Worm (Caenorhabditis elegans) whole organism, mixed stage, embryonic: Measurements from ENCODE around the gene srbc-39.

Experiments
- blmp-1 ChIP-seq: fragments of 150-350 bp; optimal IDR thresholded peaks from 2 replicates; lab custom pipeline; 2014; ENCODE audit warnings: missing biosample characterization, missing genetic modification characterization
- ceh-39 ChIP-seq: fragments of 150-350 bp; optimal IDR thresholded peaks from 2 replicates; lab custom pipeline; 2014; ENCODE audit warnings: missing biosample characterization, missing genetic modification characterization
- ceh-43 ChIP-seq: fragments of 200-800 bp; sonication (Bioruptor generic); optimal IDR thresholded peaks from 2 replicates; lab custom pipeline; 2018; ENCODE audit warnings: mild to moderate bottlenecking, missing genetic modification characterization, moderate library complexity, missing compliant biosample characterization
- ceh-83 ChIP-seq: fragments of 200-800 bp; sonication (Bioruptor generic); optimal IDR thresholded peaks from 2 replicates; lab custom pipeline; 2018; ENCODE audit warnings: mild to moderate bottlenecking, missing genetic modification characterization, missing compliant biosample characterization
- cnd-1 ChIP-seq: fragments of 200-800 bp; sonication (Bioruptor generic); optimal IDR thresholded peaks from 2 replicates; lab custom pipeline; 2018; ENCODE audit warnings: mild to moderate bottlenecking, missing genetic modification characterization, missing compliant biosample characterization
- drap-1 ChIP-seq: fragments of 200-800 bp; sonication (Bioruptor generic); optimal IDR thresholded peaks from 3 replicates; lab custom pipeline; 2018; ENCODE audit warnings: mild to moderate bottlenecking, missing genetic modification characterization, missing compliant biosample characterization
- elt-1 ChIP-seq: sonication (generic microtip); optimal IDR thresholded peaks from 2 replicates; lab custom pipeline; 2017; ENCODE audit warnings: missing genetic modification characterization, mild to moderate bottlenecking, missing compliant biosample characterization, antibody characterized with exemption, moderate library complexity, borderline replicate concordance; ENCODE audit not compliant: insufficient read depth
- elt-3 ChIP-seq: fragments of 150-350 bp; optimal IDR thresholded peaks from 2 replicates; lab custom pipeline; 2014; ENCODE audit warnings: missing biosample characterization, missing genetic modification characterization
- flh-1 ChIP-seq: fragments of 200-800 bp; sonication (Bioruptor generic); optimal IDR thresholded peaks from 2 replicates; lab custom pipeline; 2018; ENCODE audit warnings: mild to moderate bottlenecking, missing genetic modification characterization, moderate library complexity, missing compliant biosample characterization
- ham-2 ChIP-seq: fragments of 200-800 bp; sonication (Bioruptor generic); optimal IDR thresholded peaks from 2 replicates; lab custom pipeline; 2018; ENCODE audit warnings: mild to moderate bottlenecking, missing genetic modification characterization, missing compliant biosample characterization
- hlh-1 ChIP-seq: fragments of 150-350 bp; optimal IDR thresholded peaks from 2 replicates; lab custom pipeline; 2014; ENCODE audit warnings: missing biosample characterization, missing genetic modification reagents, missing genetic modification characterization
- lin-13 ChIP-seq: fragments of 150-350 bp; optimal IDR thresholded peaks from 2 replicates; lab custom pipeline; 2014; ENCODE audit warnings: missing biosample characterization, missing genetic modification characterization
- lin-32 ChIP-seq: fragments of 200-800 bp; sonication (Bioruptor generic); optimal IDR thresholded peaks from 2 replicates; lab custom pipeline; 2018; ENCODE audit warnings: mild to moderate bottlenecking, missing genetic modification characterization, missing compliant biosample characterization
- lsy-2 ChIP-seq: fragments of 150-350 bp; optimal IDR thresholded peaks from 2 replicates; lab custom pipeline; 2014; ENCODE audit warnings: missing biosample characterization, missing genetic modification characterization
- mep-1 ChIP-seq: fragments of 150-350 bp; optimal IDR thresholded peaks from 2 replicates; lab custom pipeline; 2017; ENCODE audit warnings: missing biosample characterization, missing genetic modification reagents, missing genetic modification characterization, inconsistent platforms
- mls-2 ChIP-seq: sonication (generic microtip); optimal IDR thresholded peaks from 2 replicates; lab custom pipeline; 2016; ENCODE audit warnings: mild to moderate bottlenecking, missing genetic modification characterization, moderate library complexity, missing compliant biosample characterization
- nhr-12 ChIP-seq: fragments of 150-350 bp; optimal IDR thresholded peaks from 2 replicates; lab custom pipeline; 2014; ENCODE audit warnings: missing biosample characterization, missing genetic modification characterization
- nhr-2 ChIP-seq: fragments of 150-350 bp; optimal IDR thresholded peaks from 2 replicates; lab custom pipeline; 2014; ENCODE audit warnings: missing biosample characterization, missing genetic modification characterization
- nhr-237 ChIP-seq: fragments of 150-350 bp; optimal IDR thresholded peaks from 2 replicates; lab custom pipeline; 2014; ENCODE audit warnings: missing biosample characterization, missing genetic modification characterization
- nhr-28 ChIP-seq: fragments of 150-350 bp; optimal IDR thresholded peaks from 2 replicates; lab custom pipeline; 2014; ENCODE audit warnings: missing biosample characterization, missing genetic modification characterization
- nhr-76 ChIP-seq: sonication (generic microtip); optimal IDR thresholded peaks from 2 replicates; lab custom pipeline; 2017; ENCODE audit warnings: missing biosample characterization, missing genetic modification characterization
- pha-4 ChIP-seq: fragments of 150-350 bp; optimal IDR thresholded peaks from 2 replicates; lab custom pipeline; 2018; ENCODE audit warnings: missing biosample characterization, missing genetic modification reagents, missing genetic modification characterization
- sem-2 ChIP-seq: fragments of 200-800 bp; sonication (Bioruptor generic); optimal IDR thresholded peaks from 2 replicates; lab custom pipeline; 2018; ENCODE audit warnings: mild to moderate bottlenecking, missing genetic modification characterization, missing compliant biosample characterization
- snpc-4 ChIP-seq: fragments of 150-350 bp; optimal IDR thresholded peaks from 2 replicates; lab custom pipeline; 2014; ENCODE audit warnings: missing biosample characterization, missing genetic modification characterization
- sptf-1 ChIP-seq: sonication (generic microtip); optimal IDR thresholded peaks from 2 replicates; lab custom pipeline; 2017; ENCODE audit warnings: mild to moderate bottlenecking, missing genetic modification characterization, moderate library complexity, missing compliant biosample characterization
- tbx-8 ChIP-seq: fragments of 200-800 bp; sonication (Bioruptor generic); optimal IDR thresholded peaks from 2 replicates; lab custom pipeline; 2018; ENCODE audit warnings: mild to moderate bottlenecking, missing genetic modification characterization, moderate library complexity, missing compliant biosample characterization
- unc-120 ChIP-seq: sonication (generic microtip); optimal IDR thresholded peaks from 2 replicates; lab custom pipeline; 2017; ENCODE audit warnings: missing genetic modification characterization, missing compliant biosample characterization; ENCODE audit not compliant: poor library complexity, severe bottlenecking
- unc-39 ChIP-seq: fragments of 150-350 bp; optimal IDR thresholded peaks from 2 replicates; lab custom pipeline; 2014; ENCODE audit warnings: missing biosample characterization, missing genetic modification characterization
- unc-62 ChIP-seq: fragments of 150-350 bp; optimal IDR thresholded peaks from 2 replicates; lab custom pipeline; 2014; ENCODE audit warnings: missing biosample characterization, missing genetic modification reagents, missing genetic modification characterization
- zip-8 ChIP-seq: fragments of 150-350 bp; optimal IDR thresholded peaks from 2 replicates; lab custom pipeline; 2014; ENCODE audit warnings: missing biosample characterization, missing genetic modification characterization
- ztf-11 ChIP-seq: fragments of 150-350 bp; optimal IDR thresholded peaks from 2 replicates; lab custom pipeline; 2014; ENCODE audit warnings: missing biosample characterization, missing genetic modification characterization

Gene srbc-39

ce11 chrV:719731-720130 lies 10.8 kb downstream of the srbc-39 start, which contains the start of gene srbc-40:
TSS of gene srbc-40 (minus strand) at chrV:719831.
- TF ChIP-seq mls-2 (tag; lab: Kevin White, UChicago) (no peak), tbx-8 (no peak), sem-2 (GFP tag; lab: Kevin White, UChicago) (no peak), lin-32 (no peak), elt-1 (tag; lab: Kevin White, UChicago) (no peak)

DNA sequence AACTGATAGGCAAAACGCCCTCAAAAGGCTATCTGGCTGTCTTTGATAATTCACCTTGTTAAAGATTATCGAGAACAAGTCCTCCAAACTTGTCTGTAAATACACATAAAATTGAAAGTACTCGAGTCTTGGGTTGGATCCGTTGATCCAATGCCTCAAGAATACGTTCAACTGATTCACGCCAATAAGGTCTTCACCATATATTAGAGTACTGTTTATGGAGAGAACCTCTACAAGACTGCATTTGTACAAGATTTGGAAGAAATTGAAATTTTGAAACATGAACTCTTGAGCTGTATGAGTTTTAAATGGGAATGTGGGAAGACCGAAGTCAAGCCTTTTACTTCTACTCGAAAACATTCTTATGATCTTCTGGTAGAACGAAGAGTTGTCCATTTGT lies 14.0 kb downstream of the srbc-39 start:
- TF ChIP-seq hlh-1 (tag; lab: Kevin White, UChicago) (no peak), flh-1 (GFP tag; lab: Kevin White, UChicago) (no peak)

DNA sequence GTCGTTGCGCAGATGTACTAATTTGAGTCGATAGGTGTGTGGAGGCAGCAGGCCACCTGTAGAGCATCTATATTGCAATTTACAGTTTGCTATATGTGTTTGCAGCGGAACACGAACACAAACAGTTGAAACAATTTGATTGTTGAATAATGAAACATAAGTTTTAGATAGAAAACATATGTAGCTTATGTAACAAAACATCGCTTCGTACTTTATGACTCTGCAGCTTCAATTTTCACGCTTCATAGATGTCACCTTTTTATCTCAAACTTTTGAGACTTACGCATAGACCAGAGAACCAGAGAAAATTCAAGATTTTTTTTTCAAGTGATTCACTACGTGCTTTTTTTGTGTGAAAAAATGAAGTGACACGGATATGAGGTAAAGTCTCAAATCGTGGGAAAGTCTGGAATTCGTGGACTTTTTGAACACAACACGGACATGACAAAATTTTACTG lies 15.0 kb downstream of the srbc-39 start, which contains the start of gene fbxb-72:
Gene fbxb-72, minus strand, starts transcription at position 58 of the 458 bp plus-strand sequence.
- TF ChIP-seq drap-1 (GFP tag; lab: Kevin White, UChicago), result no peak
- TF ChIP-seq ceh-39, result peak; percentile 44
- TF ChIP-seq nhr-12, result no peak
- TF ChIP-seq hlh-1 (tag; lab: Kevin White, UChicago), result peak; percentile 9
- no peak for TF ChIP-seq pha-4
- TF ChIP-seq sem-2 (GFP tag; lab: Kevin White, UChicago), result no peak
- no peak for TF ChIP-seq lin-13 (tag; lab: Kevin White, UChicago)
- no peak for TF ChIP-seq mls-2 (tag; lab: Kevin White, UChicago)
- TF ChIP-seq lsy-2 (tag; lab: Kevin White, UChicago), result no peak
- no peak for TF ChIP-seq unc-120 (tag; lab: Kevin White, UChicago)
- no peak for TF ChIP-seq nhr-237 (tag; lab: Kevin White, UChicago)
- TF ChIP-seq unc-39 (tag; lab: Kevin White, UChicago), result no peak
- TF ChIP-seq ceh-83, result no peak
- TF ChIP-seq sptf-1 (tag; lab: Kevin White, UChicago), result peak; percentile 18
- TF ChIP-seq zip-8 (tag; lab: Kevin White, UChicago), result no peak
- no peak for TF ChIP-seq blmp-1
- TF ChIP-seq nhr-28 (tag; lab: Kevin White, UChicago), result no peak

- no peak for TF ChIP-seq flh-1 (GFP tag; lab: Kevin White, UChicago)
These were observed 15.6 kb downstream of the srbc-39 start for ce11 chrV:724470-724890.

DNA sequence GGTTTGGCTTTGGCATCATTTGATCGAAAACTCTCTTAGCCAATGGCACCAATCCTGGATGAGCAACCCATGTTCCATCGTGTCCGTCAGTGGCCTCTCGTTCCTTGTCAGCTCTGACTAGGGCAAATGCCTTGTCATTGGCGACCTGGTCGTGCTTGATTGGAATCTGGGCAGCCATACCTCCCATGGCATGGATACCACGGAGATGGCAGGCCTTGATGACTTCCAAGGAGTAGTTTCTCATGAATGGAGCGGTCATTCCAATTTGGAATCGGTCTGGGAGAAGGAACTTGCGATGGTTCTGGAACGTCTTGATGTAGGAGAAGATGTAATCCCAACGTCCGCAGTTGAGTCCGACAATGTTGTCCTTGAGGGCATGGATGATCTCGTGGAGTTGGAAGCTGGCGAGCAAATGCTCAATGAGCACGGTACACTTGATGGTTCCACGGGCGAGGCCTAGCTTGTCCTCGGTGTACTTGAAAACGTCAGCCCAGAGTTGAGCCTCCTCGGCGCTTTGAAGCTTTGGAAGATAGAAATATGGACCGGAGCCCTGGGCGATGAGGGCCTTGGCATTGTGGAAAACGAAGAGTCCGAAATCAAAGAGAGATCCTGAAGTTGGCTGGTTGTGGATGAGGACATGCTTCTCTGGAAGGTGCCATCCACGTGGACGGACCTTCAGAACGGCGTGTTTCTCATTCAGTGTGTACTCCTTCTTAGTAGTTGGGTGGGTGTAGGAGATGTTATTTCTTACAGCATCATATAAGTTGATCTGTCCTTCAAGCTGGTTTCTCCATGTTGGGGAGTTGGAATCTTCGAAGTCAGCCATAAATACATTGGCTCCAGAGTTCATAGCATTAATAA lies 16.3 kb downstream of the srbc-39 start:
- TF ChIP-seq ceh-43 (GFP tag; lab: Kevin White, UChicago) (no peak), nhr-76 (tag; lab: Kevin White, UChicago) (no peak), nhr-2 (tag; lab: Kevin White, UChicago) (no peak), snpc-4 (tag; lab: Kevin White, UChicago) (no peak), elt-3 (tag; lab: Kevin White, UChicago) (no peak), hlh-1 (tag; lab: Kevin White, UChicago) (no peak), ham-2 (no peak), blmp-1 (no peak), unc-62 (GFP tag; lab: Kevin White, UChicago) (no peak), ztf-11 (tag; lab: Kevin White, UChicago) (no peak), mep-1 (tag; lab: Kevin White, UChicago) (no peak), ceh-39 (no peak), cnd-1 (tag; lab: Kevin White, UChicago) (no peak)
